Fruit fly (Drosophila melanogaster): ENCODE measurements around the gene Ada3.

The Ada3 gene

dm6 chrX:18092810-18093222 is 7.3 kb downstream of the Ada3 start, which contains the start of gene RhoGAP16F (continued):
- TF ChIP-seq TFAM (GFP tag; optimal IDR thresholded peaks at IDR 0.05) (no peak), Adf1 (GFP tag; IDR thresholded peaks at IDR 0.05) (peak; percentile 41; the same call in 1 of the 2 replicates), CG34376 (GFP tag; optimal IDR thresholded peaks at IDR 0.05) (peak; percentile 69), CG10209 (GFP tag; optimal IDR thresholded peaks at IDR 0.05) (peak; percentile 86), CG2116 (GFP tag; optimal IDR thresholded peaks at IDR 0.05) (peak; percentile 60), crc (GFP tag; optimal IDR thresholded peaks at IDR 0.05) (peak; percentile 39), tx (GFP tag; optimal IDR thresholded peaks at IDR 0.05) (peak; percentile 65), CG10321 (GFP tag; IDR thresholded peaks at IDR 0.05) (peak; percentile 43; the same call in 1 of the 2 replicates), CG16815 (GFP tag; optimal IDR thresholded peaks at IDR 0.05) (peak; percentile 83), psq (GFP tag; optimal IDR thresholded peaks at IDR 0.05) (peak; percentile 64), CG7556 (GFP tag; optimal IDR thresholded peaks at IDR 0.05) (peak; percentile 76), CG3065 (GFP tag; optimal IDR thresholded peaks at IDR 0.05) (peak; percentile 73), cg (GFP tag; optimal IDR thresholded peaks at IDR 0.05) (no peak), pho (GFP tag; optimal IDR thresholded peaks at IDR 0.05) (peak; percentile 82), peb (GFP tag; IDR thresholded peaks at IDR 0.05) (peak; percentile 74), CG4707 (GFP tag; optimal IDR thresholded peaks at IDR 0.05) (peak; percentile 10), CG3726 (GFP tag; IDR thresholded peaks at IDR 0.05) (0 out of 3 replicates have a peak, but pooled peaks have one; percentile 60), Hr78 (GFP tag; optimal IDR thresholded peaks at IDR 0.05) (peak in 1 of 2 experiments; percentile 29), CG13424 (tag; optimal IDR thresholded peaks at IDR 0.05) (peak; percentile 83), CG14710 (tag; optimal IDR thresholded peaks at IDR 0.05) (peak; percentile 83), CG16813 (GFP tag; IDR thresholded peaks at IDR 0.05; ENCODE audit: partially characterized antibody) (no peak), BEAF-32 (GFP tag; optimal IDR thresholded peaks at IDR 0.05) (peak; percentile 23), otp (GFP tag; IDR thresholded peaks at IDR 0.05) (peak; percentile 71; the same call in 2 of the 3 replicates), CG17186 (GFP tag; optimal IDR thresholded peaks at IDR 0.05) (no peak), trem (tag; optimal IDR thresholded peaks at IDR 0.05) (peak; percentile 99), Scr (GFP tag; IDR thresholded peaks at IDR 0.05; ENCODE audit: partially characterized antibody) (no peak), CG17385 (GFP tag; optimal IDR thresholded peaks at IDR 0.05) (peak; percentile 76), CG34224 (GFP tag; IDR thresholded peaks at IDR 0.05; ENCODE audit: partially characterized antibody) (no peak), Oaz (GFP tag; IDR thresholded peaks at IDR 0.05) (peak; percentile 71; the same call in 1 of the 2 replicates), CG13624 (GFP tag; optimal IDR thresholded peaks at IDR 0.05) (peak; percentile 76), Ptx1 (GFP tag; IDR thresholded peaks at IDR 0.05) (peak; percentile 93), CG4820 (GFP tag; optimal IDR thresholded peaks at IDR 0.05) (peak; percentile 79), Doc3 (GFP tag; IDR thresholded peaks at IDR 0.05; ENCODE audit: partially characterized antibody) (no peak), zf30C (GFP tag; optimal IDR thresholded peaks at IDR 0.05) (no peak), pb (GFP tag; optimal IDR thresholded peaks at IDR 0.05) (no peak), Gsc (GFP tag; IDR thresholded peaks at IDR 0.05) (peak; percentile 66), CG42726 (GFP tag; IDR thresholded peaks at IDR 0.05; ENCODE audit: partially characterized antibody) (no peak), Six4 (GFP tag; optimal IDR thresholded peaks at IDR 0.05) (peak; percentile 78), lmd (GFP tag; IDR thresholded peaks at IDR 0.05) (peak; percentile 85), dmrt99B (tag; optimal IDR thresholded peaks at IDR 0.05) (peak; percentile 83), CG15601 (tag; optimal IDR thresholded peaks at IDR 0.05) (peak; percentile 72), CG5953 (GFP tag; IDR thresholded peaks at IDR 0.05) (peak; percentile 64; the same call in 1 of the 2 replicates), CG11723 (GFP tag; optimal IDR thresholded peaks at IDR 0.05) (peak; percentile 58), Sry-β (GFP tag; optimal IDR thresholded peaks at IDR 0.05) (peak; percentile 6), sc (optimal IDR thresholded peaks at IDR 0.05) (no peak), sc (GFP tag; optimal IDR thresholded peaks at IDR 0.05) (peak; percentile 62), C15 (GFP tag; IDR thresholded peaks at IDR 0.05) (no peak), CG10654 (GFP tag; optimal IDR thresholded peaks at IDR 0.05) (peak; percentile 87), CG8089 (GFP tag; optimal IDR thresholded peaks at IDR 0.05) (peak; percentile 48), Med (GFP tag) (peak; percentile 96)

Measured in whole organism, embryonic.